Worm (Caenorhabditis elegans) whole organism, L2 larva: Measurements from ENCODE around the gene nhr-86.

Source experiments
- C34F6.9 ChIP-seq: fragments of 150-350 bp; optimal IDR thresholded peaks from 2 replicates; lab custom pipeline; 2014; ENCODE audit warnings: missing biosample characterization, missing genetic modification characterization
- F13H6.1 ChIP-seq: sonication (generic microtip); optimal IDR thresholded peaks from 2 replicates; lab custom pipeline; 2016; ENCODE audit warnings: missing genetic modification characterization, missing compliant biosample characterization
- R02D3.7 ChIP-seq: fragments of 150-350 bp; optimal IDR thresholded peaks from 2 replicates; lab custom pipeline; 2014; ENCODE audit warnings: missing biosample characterization, missing genetic modification characterization
- ZK546.5 ChIP-seq: sonication (generic microtip); optimal IDR thresholded peaks from 2 replicates; lab custom pipeline; 2017; ENCODE audit warnings: missing biosample characterization, missing genetic modification characterization
- alr-1 ChIP-seq: fragments of 150-350 bp; optimal IDR thresholded peaks from 2 replicates; lab custom pipeline; 2014; ENCODE audit warnings: missing biosample characterization, missing genetic modification characterization
- aly-2 ChIP-seq: fragments of 150-350 bp; optimal IDR thresholded peaks from 2 replicates; lab custom pipeline; 2014; ENCODE audit warnings: missing biosample characterization, missing genetic modification characterization
- ama-1 ChIP-seq: fragments of 150-350 bp; optimal IDR thresholded peaks from 2 replicates; lab custom pipeline; 2018; ENCODE audit warnings: inconsistent platforms
- ceh-82 ChIP-seq: fragments of 150-350 bp; optimal IDR thresholded peaks from 2 replicates; lab custom pipeline; 2014; ENCODE audit warnings: missing biosample characterization, missing genetic modification characterization
- crh-2 ChIP-seq: sonication (generic microtip); optimal IDR thresholded peaks from 2 replicates; lab custom pipeline; 2017; ENCODE audit warnings: missing biosample characterization, missing genetic modification characterization
- elt-1 ChIP-seq: fragments of 150-350 bp; optimal IDR thresholded peaks from 2 replicates; lab custom pipeline; 2014; ENCODE audit warnings: missing biosample characterization, missing genetic modification characterization
- elt-3 ChIP-seq: sonication (generic microtip); optimal IDR thresholded peaks from 2 replicates; lab custom pipeline; 2017; ENCODE audit warnings: missing biosample characterization, missing genetic modification characterization
- gmeb-1 ChIP-seq: fragments of 150-350 bp; optimal IDR thresholded peaks from 2 replicates; lab custom pipeline; 2014; ENCODE audit warnings: missing biosample characterization, missing genetic modification characterization
- lin-13 ChIP-seq: fragments of 150-350 bp; optimal IDR thresholded peaks from 2 replicates; lab custom pipeline; 2014; ENCODE audit warnings: missing biosample characterization, missing genetic modification reagents, missing genetic modification characterization
- lsy-2 ChIP-seq, 2 experiments: fragments of 150-350 bp in 1 of 2; sonication (generic microtip) in 1 of 2; optimal IDR thresholded peaks; 2 replicates each; lab custom pipeline; 2014 to 2017; ENCODE audit warnings: missing biosample characterization in 2 of 2, missing genetic modification characterization in 2 of 2
- mbf-1 ChIP-seq: sonication (generic microtip); optimal IDR thresholded peaks from 2 replicates; lab custom pipeline; 2017; ENCODE audit warnings: missing biosample characterization, missing genetic modification characterization
- mdl-1 ChIP-seq, 2 experiments: fragments of 150-350 bp in 1 of 2; sonication (generic microtip) in 1 of 2; optimal IDR thresholded peaks; 2 replicates each; lab custom pipeline; 2017; ENCODE audit warnings: missing biosample characterization in 2 of 2, missing genetic modification characterization in 2 of 2
- nhr-12 ChIP-seq: fragments of 150-350 bp; optimal IDR thresholded peaks from 2 replicates; lab custom pipeline; 2014; ENCODE audit warnings: missing biosample characterization, missing genetic modification characterization
- nhr-237 ChIP-seq: fragments of 150-350 bp; optimal IDR thresholded peaks from 2 replicates; lab custom pipeline; 2014; ENCODE audit warnings: missing biosample characterization, missing genetic modification characterization
- nhr-25 ChIP-seq: fragments of 150-350 bp; sonication (generic microtip); optimal IDR thresholded peaks from 3 replicates; lab custom pipeline; 2014; ENCODE audit warnings: missing biosample characterization, missing genetic modification characterization
- nhr-6 ChIP-seq: fragments of 150-350 bp; optimal IDR thresholded peaks from 2 replicates; lab custom pipeline; 2014; ENCODE audit warnings: missing biosample characterization, missing genetic modification characterization
- peb-1 ChIP-seq: fragments of 150-350 bp; optimal IDR thresholded peaks from 2 replicates; lab custom pipeline; 2014; ENCODE audit warnings: missing biosample characterization, missing genetic modification characterization
- sem-4 ChIP-seq: fragments of 150-350 bp; optimal IDR thresholded peaks from 2 replicates; lab custom pipeline; 2014; ENCODE audit warnings: missing biosample characterization, missing genetic modification reagents, missing genetic modification characterization
- unc-39 ChIP-seq: fragments of 150-350 bp; optimal IDR thresholded peaks from 2 replicates; lab custom pipeline; 2014; ENCODE audit warnings: missing biosample characterization, missing genetic modification characterization
- unc-55 ChIP-seq: fragments of 150-350 bp; sonication (generic microtip); optimal IDR thresholded peaks from 3 replicates; lab custom pipeline; 2014; ENCODE audit warnings: missing biosample characterization, missing genetic modification reagents, missing genetic modification characterization
- zag-1 ChIP-seq: fragments of 150-350 bp; optimal IDR thresholded peaks from 2 replicates; lab custom pipeline; 2014; ENCODE audit warnings: missing biosample characterization, missing genetic modification characterization
- ztf-11 ChIP-seq: sonication (generic microtip); optimal IDR thresholded peaks from 2 replicates; lab custom pipeline; 2017; ENCODE audit warnings: missing biosample characterization, missing genetic modification characterization

Gene nhr-86

ce11 chrV:2018689-2019088 is 48.0 kb downstream of the nhr-86 start, which contains the start of gene F59A7.14:
Gene F59A7.14 (plus strand): TSS chrV:2018989.
- TF ChIP-seq nhr-12 (tag; lab: Kevin White, UChicago), result no peak
- no peak for TF ChIP-seq C34F6.9 (tag; lab: Kevin White, UChicago)
- no peak for TF ChIP-seq aly-2 (tag; lab: Kevin White, UChicago)
- TF ChIP-seq nhr-237, result no peak
- TF ChIP-seq unc-39 (tag; lab: Kevin White, UChicago), result no peak
- no peak for TF ChIP-seq ZK546.5
- no peak for TF ChIP-seq crh-2 (tag; lab: Kevin White, UChicago)
- no peak for TF ChIP-seq F13H6.1 (tag; lab: Kevin White, UChicago)
- TF ChIP-seq mbf-1 (tag; lab: Kevin White, UChicago), result no peak
- TF ChIP-seq ama-1 (lab: Kevin White, UChicago), result no peak
- TF ChIP-seq elt-3, result no peak
- no peak for TF ChIP-seq unc-55
- no peak for TF ChIP-seq ztf-11 (tag; lab: Kevin White, UChicago)

DNA sequence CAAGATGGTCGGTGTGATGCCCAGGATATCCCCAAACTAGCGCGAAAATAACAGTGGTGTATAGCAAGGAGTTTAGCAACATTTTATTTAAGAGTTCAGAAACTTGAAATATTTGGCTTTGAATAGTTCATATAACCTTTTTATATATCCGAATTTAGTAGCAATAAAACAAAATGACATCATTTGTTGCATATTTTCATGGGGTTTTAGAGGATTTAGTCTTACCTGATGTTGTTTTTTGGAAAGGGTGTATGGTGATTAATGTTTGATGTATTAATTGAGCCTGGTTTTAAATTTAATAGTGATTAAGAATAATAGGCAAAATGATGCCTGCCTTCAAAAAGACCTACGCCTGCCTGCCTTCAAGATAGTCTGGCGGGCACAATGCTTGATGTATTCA is 50.2 kb downstream of the nhr-86 start, which contains the start of gene F59A7.2:
Gene F59A7.2 (minus strand): TSS at position 101 of the 400 bp plus-strand sequence.
- TF ChIP-seq mdl-1 (tag; optimal IDR thresholded peaks at IDR 0.05; lab: Kevin White, UChicago) (no peak), ceh-82 (tag; lab: Kevin White, UChicago) (no peak), sem-4 (no peak), elt-1 (tag; lab: Kevin White, UChicago) (no peak), lsy-2 (tag; optimal IDR thresholded peaks at IDR 0.05; lab: Kevin White, UChicago) (no peak), alr-1 (tag; lab: Kevin White, UChicago) (no peak), unc-55 (no peak), nhr-25 (no peak), gmeb-1 (tag; lab: Kevin White, UChicago) (no peak)
- TF ChIP-seq, all 48 proteins: peak for 0

DNA sequence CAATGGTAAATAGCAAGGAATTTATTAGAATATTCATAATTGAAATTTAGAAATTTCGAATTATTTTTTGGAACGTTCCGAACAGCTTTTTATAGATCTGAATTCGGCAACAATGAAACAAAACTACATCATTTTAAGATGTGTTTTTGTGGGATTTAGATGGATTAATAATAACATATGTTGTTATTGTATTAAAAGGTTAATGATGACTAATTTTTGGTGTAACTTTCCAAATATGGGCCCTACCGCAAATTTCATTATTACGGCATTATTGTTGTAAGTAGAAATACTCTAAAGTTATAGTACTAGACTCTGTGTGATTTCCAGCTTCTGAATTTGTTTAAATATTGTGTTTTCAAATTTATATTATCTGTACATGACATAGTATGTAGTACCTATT is 52.8 kb downstream of the nhr-86 start, which contains the start of gene F59A7.11:
Gene F59A7.11 (minus strand): TSS at position 101 of the 400 bp plus-strand sequence.
- TF ChIP-seq R02D3.7 (tag; lab: Kevin White, UChicago) (no peak), peb-1 (no peak)

ce11 chrV:2011777-2012176 is 54.9 kb downstream of the nhr-86 start, which contains the start of gene F59A7.7:
Gene F59A7.7 (plus strand): TSS chrV:2012077.
- TF ChIP-seq nhr-6 (no peak), lin-13 (GFP tag; lab: Kevin White, UChicago) (no peak), nhr-237 (no peak), nhr-25 (no peak), mdl-1 (tag; optimal IDR thresholded peaks at IDR 0.05; lab: Kevin White, UChicago) (no peak), zag-1 (tag; lab: Kevin White, UChicago) (no peak)
